Fruit fly (Drosophila melanogaster): Measurements from ENCODE around the gene wake.

The wake gene

DNA sequence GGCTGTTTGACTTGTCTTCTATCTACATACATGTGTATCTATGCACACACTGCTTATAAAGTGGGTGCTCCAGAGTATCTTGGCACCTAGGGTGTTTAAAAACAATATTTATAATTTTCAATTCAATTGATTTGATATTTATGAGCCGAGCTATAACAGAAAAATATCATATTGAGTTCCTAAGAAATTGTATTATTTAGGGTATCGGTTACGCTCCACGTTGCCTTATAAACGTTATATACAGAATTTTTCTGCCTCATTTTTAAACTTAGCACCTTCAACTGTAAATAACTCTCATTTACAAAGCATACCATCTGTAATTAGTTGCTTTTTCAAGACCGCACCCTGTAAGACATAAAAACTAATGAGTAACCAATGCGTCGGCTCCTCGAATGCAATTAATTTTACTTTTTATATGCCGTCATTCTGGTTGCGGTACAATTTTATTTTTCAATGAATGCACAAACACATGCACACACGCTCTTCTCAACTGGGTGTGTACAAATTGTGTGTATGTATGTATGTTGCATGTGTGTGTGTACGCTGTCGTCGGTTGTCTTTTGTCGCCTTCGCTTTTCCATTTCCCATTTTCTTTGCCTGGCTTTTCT lies 48.8 kb upstream of the wake start (continued):
- TF ChIP-seq GATAe (GFP tag; conservative IDR thresholded peaks at IDR 0.05) (no peak), unc-4 (GFP tag; IDR thresholded peaks at IDR 0.05; ENCODE audit: partially characterized antibody) (no peak), btn (GFP tag; optimal IDR thresholded peaks at IDR 0.05) (peak; percentile 57), dan (GFP tag; IDR thresholded peaks at IDR 0.05) (no peak), ERR (GFP tag; optimal IDR thresholded peaks at IDR 0.05) (no peak), CG15269 (tag; optimal IDR thresholded peaks at IDR 0.05) (peak; percentile 34), CG18476 (GFP tag; optimal IDR thresholded peaks at IDR 0.05) (peak; percentile 37), CG10209 (GFP tag; optimal IDR thresholded peaks at IDR 0.05) (peak; percentile 64), CG16813 (GFP tag; IDR thresholded peaks at IDR 0.05; ENCODE audit: partially characterized antibody) (no peak), row (GFP tag; IDR thresholded peaks at IDR 0.05) (peak; percentile 81), Chrac-16 (GFP tag; optimal IDR thresholded peaks at IDR 0.05) (peak; percentile 12), run (tag; optimal IDR thresholded peaks at IDR 0.05) (no peak), nerfin-1 (tag; optimal IDR thresholded peaks at IDR 0.05) (peak; percentile 54), Eip74EF (GFP tag; optimal IDR thresholded peaks at IDR 0.05) (peak in 1 of 2 experiments; percentile 66), CG11723 (GFP tag; optimal IDR thresholded peaks at IDR 0.05) (peak; percentile 42), gem (tag; optimal IDR thresholded peaks at IDR 0.05) (peak; percentile 85), E2f2 (GFP tag; IDR thresholded peaks at IDR 0.05) (peak; percentile 34; the same call in 1 of the 2 replicates), CG15696 (tag; optimal IDR thresholded peaks at IDR 0.05) (peak; percentile 64), zen (tag; optimal IDR thresholded peaks at IDR 0.05) (no peak), CG17359 (tag; optimal IDR thresholded peaks at IDR 0.05) (peak; percentile 47), CG12391 (tag; optimal IDR thresholded peaks at IDR 0.05) (peak; percentile 73), CG1603 (tag; optimal IDR thresholded peaks at IDR 0.05) (peak; percentile 36), org-1 (GFP tag; optimal IDR thresholded peaks at IDR 0.05) (peak; percentile 64), ems (GFP tag; optimal IDR thresholded peaks at IDR 0.05) (peak; percentile 29), Max (GFP tag; optimal IDR thresholded peaks at IDR 0.05) (peak; percentile 44), CG15514 (GFP tag; optimal IDR thresholded peaks at IDR 0.05) (no peak), cg (GFP tag; optimal IDR thresholded peaks at IDR 0.05) (peak; percentile 75), CG10267 (tag; optimal IDR thresholded peaks at IDR 0.05) (peak; percentile 65), pfk (GFP tag; optimal IDR thresholded peaks at IDR 0.05) (no peak), CG1529 (GFP tag; optimal IDR thresholded peaks at IDR 0.05) (peak; percentile 71), CG6175 (GFP tag; IDR thresholded peaks at IDR 0.05) (no peak), CG13775 (GFP tag; optimal IDR thresholded peaks at IDR 0.05) (peak; percentile 63), sob (GFP tag; IDR thresholded peaks at IDR 0.05) (no peak), ham (GFP tag; IDR thresholded peaks at IDR 0.05) (no peak), stc (GFP tag; IDR thresholded peaks at IDR 0.05) (no peak), CG3163 (GFP tag; optimal IDR thresholded peaks at IDR 0.05) (no peak), wor (GFP tag; IDR thresholded peaks at IDR 0.05) (peak; percentile 68), unpg (GFP tag; optimal IDR thresholded peaks at IDR 0.05) (peak; percentile 47), CG12104 (GFP tag; optimal IDR thresholded peaks at IDR 0.05) (peak; percentile 61), Vsx1 (GFP tag; optimal IDR thresholded peaks at IDR 0.05) (peak; percentile 48), CoRest (tag; optimal IDR thresholded peaks at IDR 0.05) (peak; percentile 72), HmgD (GFP tag; optimal IDR thresholded peaks at IDR 0.05) (no peak), wek (GFP tag; optimal IDR thresholded peaks at IDR 0.05) (peak; percentile 40), CG1647 (GFP tag; optimal IDR thresholded peaks at IDR 0.05) (no peak), CG11456 (GFP tag; IDR thresholded peaks at IDR 0.05) (no peak), CG8290 (GFP tag; optimal IDR thresholded peaks at IDR 0.05) (peak; percentile 52), CG8290 (tag; optimal IDR thresholded peaks at IDR 0.05) (peak in 1 of 2 experiments; percentile 21), ATbp (GFP tag; optimal IDR thresholded peaks at IDR 0.05) (peak; percentile 68), CG8944 (GFP tag; optimal IDR thresholded peaks at IDR 0.05) (no peak), seq (GFP tag; IDR thresholded peaks at IDR 0.05) (no peak)
